Worm (Caenorhabditis elegans) whole organism, late embryonic: ENCODE results near the gene F23B12.4.

Source experiments
- C08G9.2 ChIP-seq: sonication (generic microtip); optimal IDR thresholded peaks from 2 replicates; lab custom pipeline; 2016; ENCODE audit warnings: mild to moderate bottlenecking, missing genetic modification characterization, moderate library complexity, missing compliant biosample characterization
- C38D4.7 ChIP-seq: fragments of 200-800 bp; sonication (Bioruptor generic); optimal IDR thresholded peaks from 2 replicates; lab custom pipeline; 2018; ENCODE audit warnings: mild to moderate bottlenecking, missing genetic modification characterization, moderate library complexity, missing compliant biosample characterization
- K02D7.2 ChIP-seq: sonication (generic microtip); optimal IDR thresholded peaks from 2 replicates; lab custom pipeline; 2017; ENCODE audit warnings: mild to moderate bottlenecking, missing genetic modification characterization, missing compliant biosample characterization
- Y22D7AL.16 ChIP-seq: sonication (generic microtip); optimal IDR thresholded peaks from 2 replicates; lab custom pipeline; 2016; ENCODE audit warnings: missing genetic modification characterization, missing compliant biosample characterization
- ahr-1 ChIP-seq: sonication (generic microtip); optimal IDR thresholded peaks from 2 replicates; lab custom pipeline; 2016; ENCODE audit warnings: missing genetic modification characterization, missing compliant biosample characterization
- ama-1 ChIP-seq: fragments of 150-350 bp; optimal IDR thresholded peaks from 2 replicates; lab custom pipeline; 2014
- ceh-14 ChIP-seq: sonication (generic microtip); optimal IDR thresholded peaks from 2 replicates; lab custom pipeline; 2016; ENCODE audit warnings: missing genotype, missing genetic modification characterization, missing compliant biosample characterization
- ceh-18 ChIP-seq: sonication (generic microtip); optimal IDR thresholded peaks from 2 replicates; lab custom pipeline; 2016; ENCODE audit warnings: missing genetic modification characterization, missing compliant biosample characterization
- ceh-19 ChIP-seq: fragments of 200-800 bp; sonication (Bioruptor generic); optimal IDR thresholded peaks from 2 replicates; lab custom pipeline; 2018; ENCODE audit warnings: mild to moderate bottlenecking, missing genetic modification characterization, missing compliant biosample characterization
- ceh-2 ChIP-seq: sonication (generic microtip); optimal IDR thresholded peaks from 2 replicates; lab custom pipeline; 2016; ENCODE audit warnings: missing genotype, missing genetic modification characterization, missing compliant biosample characterization
- ceh-22 ChIP-seq: sonication (generic microtip); optimal IDR thresholded peaks from 2 replicates; lab custom pipeline; 2017; ENCODE audit warnings: missing biosample characterization, missing genetic modification characterization
- ceh-34 ChIP-seq: sonication (generic microtip); optimal IDR thresholded peaks from 2 replicates; lab custom pipeline; 2016; ENCODE audit warnings: mild to moderate bottlenecking, missing genetic modification characterization, missing compliant biosample characterization
- ceh-6 ChIP-seq: fragments of 200-800 bp; sonication (Bioruptor generic); optimal IDR thresholded peaks from 2 replicates; lab custom pipeline; 2018; ENCODE audit warnings: mild to moderate bottlenecking, missing genetic modification characterization, missing compliant biosample characterization
- ceh-9 ChIP-seq: sonication (generic microtip); optimal IDR thresholded peaks from 2 replicates; lab custom pipeline; 2016; ENCODE audit warnings: mild to moderate bottlenecking, missing genetic modification characterization, inconsistent platforms, missing compliant biosample characterization
- elt-2 ChIP-seq: sonication (generic microtip); optimal IDR thresholded peaks from 2 replicates; lab custom pipeline; 2016; ENCODE audit warnings: missing genetic modification reagents, missing genetic modification characterization, missing compliant biosample characterization
- ets-4 ChIP-seq: sonication (generic microtip); optimal IDR thresholded peaks from 2 replicates; lab custom pipeline; 2016; ENCODE audit warnings: missing genetic modification characterization, missing compliant biosample characterization
- fax-1 ChIP-seq: sonication (generic microtip); optimal IDR thresholded peaks from 2 replicates; lab custom pipeline; 2016; ENCODE audit warnings: missing genotype, missing genetic modification characterization, missing compliant biosample characterization
- fkh-10 ChIP-seq: fragments of 150-350 bp; optimal IDR thresholded peaks from 2 replicates; lab custom pipeline; 2014; ENCODE audit warnings: missing biosample characterization, missing genetic modification reagents, missing genetic modification characterization
- fkh-6 ChIP-seq: sonication (generic microtip); optimal IDR thresholded peaks from 2 replicates; lab custom pipeline; 2016; ENCODE audit warnings: missing genetic modification characterization, missing compliant biosample characterization
- hlh-15 ChIP-seq: sonication (generic microtip); optimal IDR thresholded peaks from 2 replicates; lab custom pipeline; 2016; ENCODE audit warnings: missing genetic modification characterization, missing compliant biosample characterization
- hlh-30 ChIP-seq: sonication (generic microtip); optimal IDR thresholded peaks from 2 replicates; lab custom pipeline; 2017; ENCODE audit warnings: antibody characterized with exemption, missing genetic modification characterization, missing compliant biosample characterization; ENCODE audit not compliant: insufficient read depth
- hlh-6 ChIP-seq: sonication (generic microtip); optimal IDR thresholded peaks from 2 replicates; lab custom pipeline; 2016; ENCODE audit warnings: missing genotype, missing genetic modification characterization, missing compliant biosample characterization
- lim-6 ChIP-seq: sonication (generic microtip); optimal IDR thresholded peaks from 2 replicates; lab custom pipeline; 2016; ENCODE audit warnings: missing genetic modification characterization, missing compliant biosample characterization
- lin-11 ChIP-seq: fragments of 200-800 bp; sonication (Bioruptor generic); optimal IDR thresholded peaks from 2 replicates; lab custom pipeline; 2018; ENCODE audit warnings: mild to moderate bottlenecking, missing genetic modification characterization, missing compliant biosample characterization
- madf-2 ChIP-seq: sonication (generic microtip); optimal IDR thresholded peaks from 2 replicates; lab custom pipeline; 2017; ENCODE audit warnings: missing genetic modification characterization, missing compliant biosample characterization
- nfya-1 ChIP-seq: sonication (generic microtip); optimal IDR thresholded peaks from 2 replicates; lab custom pipeline; 2017; ENCODE audit warnings: missing genetic modification characterization, mild to moderate bottlenecking, missing compliant biosample characterization, antibody characterized with exemption, moderate library complexity
- nhr-11 ChIP-seq: fragments of 150-350 bp; optimal IDR thresholded peaks from 2 replicates; lab custom pipeline; 2014; ENCODE audit warnings: missing biosample characterization, missing genetic modification characterization
- nhr-232 ChIP-seq: sonication (generic microtip); optimal IDR thresholded peaks from 2 replicates; lab custom pipeline; 2016; ENCODE audit warnings: missing genetic modification characterization, missing compliant biosample characterization
- odd-2 ChIP-seq: sonication (generic microtip); optimal IDR thresholded peaks from 2 replicates; lab custom pipeline; 2017; ENCODE audit warnings: antibody characterized with exemption, mild to moderate bottlenecking, missing genetic modification characterization, missing compliant biosample characterization
- pat-9 ChIP-seq: fragments of 200-800 bp; sonication (Bioruptor generic); optimal IDR thresholded peaks from 2 replicates; lab custom pipeline; 2018; ENCODE audit warnings: mild to moderate bottlenecking, missing genetic modification characterization, moderate library complexity, missing compliant biosample characterization
- pha-2 ChIP-seq: sonication (generic microtip); optimal IDR thresholded peaks from 2 replicates; lab custom pipeline; 2017; ENCODE audit warnings: mild to moderate bottlenecking, missing genetic modification characterization, missing compliant biosample characterization
- pha-4 ChIP-seq: fragments of 150-350 bp; optimal IDR thresholded peaks from 2 replicates; lab custom pipeline; 2018; ENCODE audit warnings: missing biosample characterization, missing genetic modification reagents, missing genetic modification characterization
- pros-1 ChIP-seq: fragments of 150-350 bp; optimal IDR thresholded peaks from 2 replicates; lab custom pipeline; 2014; ENCODE audit warnings: missing biosample characterization, missing genetic modification reagents, missing genetic modification characterization
- rnt-1 ChIP-seq: sonication (generic microtip); optimal IDR thresholded peaks from 2 replicates; lab custom pipeline; 2016; ENCODE audit warnings: missing genetic modification characterization, missing compliant biosample characterization
- sdc-2 ChIP-seq: sonication (generic microtip); optimal IDR thresholded peaks from 2 replicates; lab custom pipeline; 2016; ENCODE audit warnings: missing genotype, missing genetic modification characterization, missing compliant biosample characterization
- sox-4 ChIP-seq: sonication (generic microtip); optimal IDR thresholded peaks from 2 replicates; lab custom pipeline; 2017; ENCODE audit warnings: mild to moderate bottlenecking, missing genetic modification characterization, inconsistent platforms, missing compliant biosample characterization
- syd-9 ChIP-seq: sonication (generic microtip); optimal IDR thresholded peaks from 2 replicates; lab custom pipeline; 2016; ENCODE audit warnings: mild to moderate bottlenecking, missing genetic modification characterization, moderate library complexity, missing compliant biosample characterization
- tbx-2 ChIP-seq: sonication (generic microtip); optimal IDR thresholded peaks from 2 replicates; lab custom pipeline; 2016; ENCODE audit warnings: missing genetic modification characterization, missing compliant biosample characterization
- tbx-7 ChIP-seq: sonication (generic microtip); optimal IDR thresholded peaks from 2 replicates; lab custom pipeline; 2016; ENCODE audit warnings: missing genotype, missing genetic modification characterization, missing compliant biosample characterization
- unc-42 ChIP-seq: sonication (generic microtip); optimal IDR thresholded peaks from 2 replicates; lab custom pipeline; 2016; ENCODE audit warnings: missing genotype, missing genetic modification characterization, missing compliant biosample characterization

Gene F23B12.4

ce11 chrV:14457070-14457469 lies 16.1 kb downstream of the F23B12.4 start, which contains the start of gene coh-3:
coh-3 (plus strand) TSS chrV:14457422.
- TF ChIP-seq C08G9.2 (tag; lab: Kevin White, UChicago) (no peak), fax-1 (tag; lab: Kevin White, UChicago) (no peak), hlh-30 (no peak), nhr-11 (tag; lab: Kevin White, UChicago) (no peak), syd-9 (tag; lab: Kevin White, UChicago) (no peak), ceh-34 (tag; lab: Kevin White, UChicago) (no peak), ets-4 (tag; lab: Kevin White, UChicago) (no peak), ama-1 (lab: Kevin White, UChicago) (no peak), C38D4.7 (GFP tag; lab: Kevin White, UChicago) (no peak), odd-2 (no peak), unc-42 (tag; lab: Kevin White, UChicago) (no peak), ceh-14 (tag; lab: Kevin White, UChicago) (no peak), ceh-6 (GFP tag; lab: Kevin White, UChicago) (no peak)

ce11 chrV:14460122-14460521 lies 19.2 kb downstream of the F23B12.4 start:
- TF ChIP-seq unc-42 (tag; lab: Kevin White, UChicago) (no peak), pat-9 (tag; lab: Kevin White, UChicago) (no peak), lim-6 (tag; lab: Kevin White, UChicago) (no peak), odd-2 (no peak), madf-2 (no peak), ets-4 (tag; lab: Kevin White, UChicago) (no peak)

ce11 chrV:14460615-14461102 lies 19.7 kb downstream of the F23B12.4 start, which contains the start of gene F08H9.2:
F08H9.2 (plus strand) TSS chrV:14460665.
- TF ChIP-seq ceh-22 (tag; lab: Kevin White, UChicago), result no peak
- TF ChIP-seq ceh-14 (tag; lab: Kevin White, UChicago), result no peak
- no peak for TF ChIP-seq sdc-2 (tag; lab: Kevin White, UChicago)
- TF ChIP-seq elt-2 (tag; lab: Kevin White, UChicago), result no peak
- no peak for TF ChIP-seq ahr-1 (tag; lab: Kevin White, UChicago)
- TF ChIP-seq ets-4 (tag; lab: Kevin White, UChicago), result no peak
- TF ChIP-seq fkh-6 (tag; lab: Kevin White, UChicago), result no peak
- TF ChIP-seq rnt-1 (tag; lab: Kevin White, UChicago), result no peak
- no peak for TF ChIP-seq fkh-10 (GFP tag; lab: Kevin White, UChicago)
- no peak for TF ChIP-seq pha-2 (tag; lab: Kevin White, UChicago)
- TF ChIP-seq ceh-18, result no peak
- no peak for TF ChIP-seq lin-11 (tag; lab: Kevin White, UChicago)
- TF ChIP-seq Y22D7AL.16 (tag; lab: Kevin White, UChicago), result no peak
- TF ChIP-seq nhr-232 (tag; lab: Kevin White, UChicago), result no peak
- TF ChIP-seq nhr-11 (tag; lab: Kevin White, UChicago), result no peak
- TF ChIP-seq ceh-2 (tag; lab: Kevin White, UChicago), result no peak
- TF ChIP-seq hlh-15 (tag; lab: Kevin White, UChicago), result no peak
- TF ChIP-seq pat-9 (tag; lab: Kevin White, UChicago), result no peak

DNA sequence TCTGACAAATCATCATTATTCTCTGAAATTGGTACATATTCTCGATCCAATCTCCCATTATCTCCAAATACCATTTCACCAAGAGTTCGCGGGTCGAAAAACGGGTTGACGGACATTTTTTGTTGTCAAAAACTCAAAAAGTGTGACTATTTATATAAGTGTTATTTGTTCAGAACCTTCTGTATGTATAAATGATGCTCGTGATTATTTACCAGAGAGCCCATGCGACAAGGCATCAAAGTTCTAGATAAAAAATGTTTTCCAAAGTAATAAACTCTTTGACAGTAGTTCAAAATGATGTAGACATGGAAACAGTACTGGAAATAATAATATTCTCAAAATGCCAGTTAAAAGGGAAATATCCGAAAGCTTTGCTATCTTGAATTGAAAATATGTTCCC lies 21.7 kb downstream of the F23B12.4 start:
- no peak for TF ChIP-seq hlh-6 (tag; lab: Kevin White, UChicago)
- TF ChIP-seq pros-1 (tag; lab: Kevin White, UChicago), result no peak
- no peak for TF ChIP-seq madf-2
- TF ChIP-seq ceh-9 (tag; lab: Kevin White, UChicago), result no peak
- TF ChIP-seq sox-4 (tag; lab: Kevin White, UChicago), result no peak
- TF ChIP-seq pha-4 (tag; lab: Kevin White, UChicago), result no peak
- no peak for TF ChIP-seq ceh-14 (tag; lab: Kevin White, UChicago)
- no peak for TF ChIP-seq K02D7.2 (tag; lab: Kevin White, UChicago)
- no peak for TF ChIP-seq tbx-7
- TF ChIP-seq tbx-2, result no peak
- TF ChIP-seq nfya-1 (tag; lab: Kevin White, UChicago), result no peak
- TF ChIP-seq ama-1 (lab: Kevin White, UChicago), result no peak
- no peak for TF ChIP-seq ceh-22 (tag; lab: Kevin White, UChicago)
- TF ChIP-seq ceh-18, result no peak
- TF ChIP-seq ceh-19 (GFP tag; lab: Kevin White, UChicago), result no peak
